Worm (Caenorhabditis elegans) whole organism, early embryonic: ENCODE data around the gene sru-42.

ENCODE experiments used
- hmbx-1 ChIP-seq: sonication (generic microtip); optimal IDR thresholded peaks from 2 replicates; lab custom pipeline; 2016; ENCODE audit warnings: mild to moderate bottlenecking, missing genetic modification characterization, missing compliant biosample characterization
- hnd-1 ChIP-seq: sonication (generic microtip); optimal IDR thresholded peaks from 2 replicates; lab custom pipeline; 2016; ENCODE audit warnings: missing genetic modification characterization, missing compliant biosample characterization
- scrt-1 ChIP-seq: fragments of 200-800 bp; sonication (Bioruptor generic); IDR thresholded peaks from 2 replicates; pipeline ENCODE4 v1.3.6; 2022; ENCODE audit warnings: missing genetic modification characterization, missing compliant biosample characterization

DNA sequence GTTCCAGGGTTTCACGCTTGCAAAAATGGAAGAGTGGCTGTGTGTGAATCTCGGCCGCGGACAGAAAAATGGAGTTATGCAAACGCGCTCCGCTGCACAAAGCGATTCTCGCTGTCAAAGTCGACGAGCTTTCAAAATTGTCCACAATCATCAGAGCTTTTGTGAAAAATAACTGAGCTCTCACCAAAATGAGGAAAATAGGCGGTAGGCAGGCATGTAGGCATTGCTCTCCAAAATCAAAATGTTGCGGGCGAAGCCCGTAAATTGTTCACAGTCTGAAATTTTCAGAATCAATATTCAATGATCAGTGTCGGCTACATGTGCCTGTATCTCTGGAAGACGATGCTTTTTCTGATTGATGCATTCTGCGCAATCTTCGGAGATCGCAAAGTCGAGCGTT lies 18.6 kb downstream of the sru-42 start, which contains the start of gene K06B4.4:
- no peak for TF ChIP-seq hmbx-1
- TF ChIP-seq scrt-1 (GFP tag; lab: Robert Waterston, UW) = no peak
- no peak for TF ChIP-seq hnd-1
